Worm (Caenorhabditis elegans) whole organism, midembryonic: ENCODE results near the gene ptp-8.

Source experiments
- T22C8.4 ChIP-seq: fragments of 200-800 bp; sonication (Bioruptor generic); IDR thresholded peaks from 2 replicates; pipeline ENCODE4 v1.3.6; 2022; ENCODE audit warnings: missing genetic modification characterization, missing compliant biosample characterization
- flt-1 ChIP-seq: fragments of 200-800 bp; sonication (Bioruptor generic); IDR thresholded peaks from 2 replicates; pipeline ENCODE4 v1.3.6; 2022; ENCODE audit warnings: missing genetic modification characterization, missing compliant biosample characterization
- ref-1 ChIP-seq: fragments of 200-800 bp; sonication (Bioruptor generic); conservative IDR thresholded peaks from 2 replicates; pipeline ENCODE4 v1.3.6; 2022; ENCODE audit warnings: missing genetic modification reagents, missing genetic modification characterization, missing compliant biosample characterization
- tab-1 ChIP-seq: fragments of 200-800 bp; sonication (Bioruptor generic); IDR thresholded peaks from 2 replicates; pipeline ENCODE4 v1.3.6; 2022; ENCODE audit warnings: missing genetic modification characterization, missing compliant biosample characterization
- ztf-23 ChIP-seq: fragments of 200-800 bp; sonication (Bioruptor generic); IDR thresholded peaks from 2 replicates; pipeline ENCODE4 v1.3.6; 2022; ENCODE audit warnings: missing genetic modification reagents, missing genetic modification characterization, missing compliant biosample characterization

- TF ChIP-seq tab-1 (GFP tag; lab: Robert Waterston, UW), result no peak
- no peak for TF ChIP-seq T22C8.4
- TF ChIP-seq ztf-23 (GFP tag; lab: Robert Waterston, UW), result no peak
- no peak for TF ChIP-seq flt-1 (GFP tag; lab: Robert Waterston, UW)
- no peak for TF ChIP-seq ref-1 (GFP tag; lab: Robert Waterston, UW)
These were observed 32.3 kb downstream of the ptp-8 start for ce11 chrIV:7414163-7414562.
